Worm (Caenorhabditis elegans) whole organism, late embryonic: Measurements from ENCODE around the gene lips-9.

Experiments used
- C38D4.7 ChIP-seq: fragments of 200-800 bp; sonication (Bioruptor generic); optimal IDR thresholded peaks from 2 replicates; lab custom pipeline; 2018; ENCODE audit warnings: mild to moderate bottlenecking, missing genetic modification characterization, moderate library complexity, missing compliant biosample characterization
- T23F11.4 ChIP-seq: fragments of 200-800 bp; sonication (Bioruptor generic); optimal IDR thresholded peaks from 2 replicates; lab custom pipeline; 2018; ENCODE audit warnings: mild to moderate bottlenecking, missing genetic modification characterization, missing compliant biosample characterization
- lin-11 ChIP-seq: fragments of 200-800 bp; sonication (Bioruptor generic); optimal IDR thresholded peaks from 2 replicates; lab custom pipeline; 2018; ENCODE audit warnings: mild to moderate bottlenecking, missing genetic modification characterization, missing compliant biosample characterization
- pha-4 ChIP-seq: fragments of 150-350 bp; optimal IDR thresholded peaks from 2 replicates; lab custom pipeline; 2018; ENCODE audit warnings: missing biosample characterization, missing genetic modification reagents, missing genetic modification characterization
- pqm-1 ChIP-seq: sonication (generic microtip); optimal IDR thresholded peaks from 2 replicates; lab custom pipeline; 2016; ENCODE audit warnings: missing genetic modification characterization, missing compliant biosample characterization
- rnt-1 ChIP-seq: sonication (generic microtip); optimal IDR thresholded peaks from 2 replicates; lab custom pipeline; 2016; ENCODE audit warnings: missing genetic modification characterization, missing compliant biosample characterization

DNA sequence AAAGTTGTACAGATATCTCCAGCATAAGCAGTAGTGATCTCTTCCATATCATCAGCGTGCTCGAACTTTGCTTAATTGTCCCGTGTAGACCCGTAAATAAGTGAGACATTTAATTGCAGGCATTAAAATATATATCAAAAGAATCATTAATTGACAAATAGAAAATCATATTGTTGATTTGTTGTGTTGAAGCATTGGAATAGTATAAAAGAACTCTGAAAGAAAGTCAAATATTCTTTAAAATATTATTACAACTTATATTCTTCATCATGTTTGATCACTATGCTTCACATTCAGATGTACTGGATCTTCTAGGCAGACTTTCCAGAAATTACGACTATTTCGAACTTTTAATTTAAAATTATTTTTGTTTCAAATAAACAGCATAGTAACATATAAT, 9.6 kb downstream of the lips-9 start, which contains the start of gene F58G1.8:
- no peak for TF ChIP-seq T23F11.4
- no peak for TF ChIP-seq pha-4
- TF ChIP-seq pqm-1 (tag; lab: Kevin White, UChicago): no peak
- no peak for TF ChIP-seq C38D4.7
- TF ChIP-seq rnt-1 (tag; lab: Kevin White, UChicago): no peak
- no peak for TF ChIP-seq lin-11 (tag; lab: Kevin White, UChicago)
